Worm (Caenorhabditis elegans): ENCODE data around the gene F18E9.1.

Gene F18E9.1

DNA sequence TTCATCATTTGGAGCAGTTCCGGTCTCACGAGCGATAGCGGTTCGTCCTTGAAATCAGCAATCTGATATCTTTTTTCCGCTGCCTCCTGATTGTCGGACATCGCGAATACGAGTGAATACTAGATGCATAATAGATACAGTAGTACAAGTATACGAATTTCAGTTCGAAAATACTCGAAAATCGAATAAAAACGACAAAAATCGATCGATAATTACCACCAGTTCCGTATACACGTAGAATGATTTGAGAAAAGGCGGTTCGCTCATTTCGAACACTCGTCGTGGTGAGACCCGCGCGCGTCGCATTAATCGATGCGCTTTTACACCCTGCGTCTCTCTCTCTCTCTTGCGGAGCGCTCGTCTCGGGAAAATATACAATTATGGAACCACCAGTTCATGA, 45.7 kb downstream of the F18E9.1 start, which contains the start of gene F12D9.2:
Gene F12D9.2, minus strand, starts transcription at position 101 of the 400 bp plus-strand sequence.
- TF ChIP-seq scrt-1 (GFP tag; IDR thresholded peaks at IDR 0.05) (no peak), pes-1 (GFP tag; IDR thresholded peaks at IDR 0.05) (no peak), F13C5.2 (tag; optimal IDR thresholded peaks at IDR 0.05) (no peak), hnd-1 (tag; optimal IDR thresholded peaks at IDR 0.05) (no peak), ceh-13 (GFP tag; optimal IDR thresholded peaks at IDR 0.05) (no peak), hmbx-1 (tag; optimal IDR thresholded peaks at IDR 0.05) (no peak), sea-1 (GFP tag; conservative IDR thresholded peaks at IDR 0.05) (no peak), ama-1 (optimal IDR thresholded peaks at IDR 0.05) (no peak), tra-4 (tag; optimal IDR thresholded peaks at IDR 0.05) (no peak), tbx-37 (GFP tag; conservative IDR thresholded peaks at IDR 0.05) (no peak), flt-1 (GFP tag; IDR thresholded peaks at IDR 0.05) (no peak), hmg-4 (GFP tag; optimal IDR thresholded peaks at IDR 0.05) (no peak), B0310.2 (tag; optimal IDR thresholded peaks at IDR 0.05) (no peak), ets-7 (tag; optimal IDR thresholded peaks at IDR 0.05) (no peak), tbx-11 (GFP tag; IDR thresholded peaks at IDR 0.05) (no peak), aly-1 (tag; optimal IDR thresholded peaks at IDR 0.05) (no peak)

DNA sequence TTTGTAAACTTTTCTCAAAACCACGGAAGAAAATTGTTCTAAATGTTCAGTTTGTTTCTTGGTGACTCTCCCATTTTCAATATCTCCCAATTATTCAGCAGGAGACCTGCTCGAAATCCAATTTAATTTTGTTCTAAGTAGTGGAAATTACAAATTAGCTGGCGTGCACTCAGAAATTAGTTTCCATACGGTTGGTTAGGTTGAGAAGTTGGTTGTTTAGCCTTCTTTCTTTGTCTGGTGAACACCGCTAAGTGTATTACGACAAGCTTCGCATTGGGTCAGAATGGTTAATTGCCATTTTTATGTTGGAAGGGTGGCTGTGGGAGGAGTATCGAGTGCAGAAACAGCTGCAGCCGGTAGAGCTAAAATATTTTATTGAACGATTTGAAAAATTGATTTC, 47.2 kb downstream of the F18E9.1 start:
- TF ChIP-seq pes-1 (GFP tag; IDR thresholded peaks at IDR 0.05) (no peak), ets-7 (tag; optimal IDR thresholded peaks at IDR 0.05) (no peak), aly-1 (tag; optimal IDR thresholded peaks at IDR 0.05) (no peak), tbx-37 (GFP tag; conservative IDR thresholded peaks at IDR 0.05) (no peak), hmg-4 (GFP tag; optimal IDR thresholded peaks at IDR 0.05) (no peak), B0310.2 (tag; optimal IDR thresholded peaks at IDR 0.05) (no peak), sea-1 (GFP tag; conservative IDR thresholded peaks at IDR 0.05) (no peak), ceh-36 (tag; optimal IDR thresholded peaks at IDR 0.05) (no peak), ama-1 (optimal IDR thresholded peaks at IDR 0.05) (no peak), scrt-1 (GFP tag; IDR thresholded peaks at IDR 0.05) (no peak), tbx-11 (GFP tag; IDR thresholded peaks at IDR 0.05) (no peak), flt-1 (GFP tag; IDR thresholded peaks at IDR 0.05) (no peak)

DNA sequence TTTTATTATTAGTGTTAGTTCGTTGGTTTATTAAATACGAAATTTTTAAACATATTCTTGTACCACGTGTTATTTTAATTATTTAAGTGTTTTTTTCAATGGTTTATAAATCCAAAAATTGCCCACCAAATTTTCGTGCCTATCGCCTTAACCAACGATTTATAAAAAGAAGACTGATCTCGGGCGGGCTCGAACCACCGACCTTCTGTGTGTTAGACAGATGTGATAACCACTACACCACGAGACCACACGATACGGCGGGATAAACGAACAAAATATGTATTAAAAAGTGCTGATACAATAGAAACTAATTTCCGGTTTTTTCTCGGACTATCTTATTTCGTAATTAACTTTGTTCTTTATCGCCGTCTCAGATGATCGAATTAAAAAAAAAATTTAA, 49.2 kb downstream of the F18E9.1 start:
- TF ChIP-seq pes-1 (GFP tag; IDR thresholded peaks at IDR 0.05) (peak; percentile 77), ceh-13 (GFP tag; optimal IDR thresholded peaks at IDR 0.05) (peak; percentile 35), hmg-4 (GFP tag; optimal IDR thresholded peaks at IDR 0.05) (no peak)

Measured in whole organism, early embryonic.